Worm (Caenorhabditis elegans): ENCODE measurements around the gene srbc-26.

DNA sequence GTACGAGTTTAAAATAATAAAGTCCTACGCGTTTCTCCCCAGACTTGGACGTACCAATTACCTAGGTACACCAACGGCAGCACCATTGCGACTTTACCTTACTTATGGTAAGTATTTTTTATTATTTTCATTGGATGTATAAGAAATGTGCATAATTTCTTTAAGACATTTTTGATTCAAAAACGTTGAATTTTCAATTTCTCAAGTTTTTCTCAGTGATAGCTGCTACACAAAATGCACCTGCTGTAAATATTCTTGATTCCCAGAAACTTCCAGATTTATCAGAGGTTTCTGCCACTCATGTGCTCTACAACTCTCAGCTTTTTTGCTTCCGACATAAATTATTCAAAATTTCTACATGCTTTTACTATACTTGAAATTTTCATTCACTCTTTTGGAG is 10.4 kb downstream of the srbc-26 start, which contains the start of gene srh-159:
- TF ChIP-seq nhr-11 (tag; optimal IDR thresholded peaks at IDR 0.05): no peak
- no peak for TF ChIP-seq unc-62 (GFP tag; optimal IDR thresholded peaks at IDR 0.05)
- TF ChIP-seq elt-3 (tag; optimal IDR thresholded peaks at IDR 0.05): no peak
- no peak for TF ChIP-seq fos-1 (tag; optimal IDR thresholded peaks at IDR 0.05)
- TF ChIP-seq unc-39 (tag; optimal IDR thresholded peaks at IDR 0.05): no peak
- TF ChIP-seq nhr-129 (tag; optimal IDR thresholded peaks at IDR 0.05): no peak

Data from whole organism, L2 larva.